Fruit fly (Drosophila melanogaster) whole organism, pupa: ENCODE data around the gene C901.
A peak's percentile ranks its signal among the peaks of the same experiment; 100 is the strongest.

Source experiments
- CG10348 ChIP-seq: fragments of 200-800 bp; sonication (Bioruptor generic); IDR thresholded peaks from 2 replicates; pipeline ENCODE4 v1.3.6; 2022; ENCODE audit warnings: missing biosample characterization, missing genetic modification characterization
- CG12605 ChIP-seq: fragments of 200-800 bp; sonication (Bioruptor generic); IDR thresholded peaks from 2 replicates; pipeline ENCODE4 v1.3.6; 2022; ENCODE audit warnings: missing biosample characterization, missing genetic modification characterization
- CG13204 ChIP-seq: fragments of 200-800 bp; sonication (Bioruptor generic); optimal IDR thresholded peaks from 2 replicates; lab custom pipeline; 2018; ENCODE audit warnings: missing biosample characterization, mild to moderate bottlenecking, missing genetic modification characterization, moderate library complexity
- CG17806 ChIP-seq: fragments of 200-800 bp; sonication (Bioruptor generic); optimal IDR thresholded peaks from 2 replicates; lab custom pipeline; 2018; ENCODE audit warnings: missing biosample characterization, mild to moderate bottlenecking, missing genetic modification characterization, moderate library complexity
- CG32121 ChIP-seq: fragments of 200-800 bp; sonication (Bioruptor generic); IDR thresholded peaks from 2 replicates; pipeline ENCODE4 v1.3.6; 2022; ENCODE audit warnings: missing biosample characterization, missing genetic modification characterization
- CG8159 ChIP-seq: fragments of 200-800 bp; sonication (Bioruptor generic); optimal IDR thresholded peaks from 3 replicates; lab custom pipeline; 2018; ENCODE audit warnings: missing biosample characterization, mild to moderate bottlenecking, missing genetic modification characterization, moderate library complexity
- CG8301 ChIP-seq: fragments of 200-800 bp; sonication (Bioruptor generic); optimal IDR thresholded peaks from 2 replicates; lab custom pipeline; 2018; ENCODE audit warnings: missing biosample characterization, mild to moderate bottlenecking, missing genetic modification characterization
- EcR ChIP-seq: fragments of 200-800 bp; sonication (Bioruptor generic); optimal IDR thresholded peaks from 3 replicates; lab custom pipeline; 2019; ENCODE audit warnings: missing biosample characterization, missing genetic modification characterization, mild to moderate bottlenecking, moderate library complexity, missing genetic modification reagents
- Ets98B ChIP-seq: fragments of 200-800 bp; sonication (Bioruptor generic); IDR thresholded peaks from 2 replicates; pipeline ENCODE4 v1.3.6; 2022; ENCODE audit warnings: missing biosample characterization, missing genetic modification characterization
- Pif1B ChIP-seq: fragments of 200-800 bp; sonication (Bioruptor generic); optimal IDR thresholded peaks from 3 replicates; lab custom pipeline; 2016; ENCODE audit warnings: missing biosample characterization, missing genetic modification characterization
- fd96Ca ChIP-seq: fragments of 200-800 bp; sonication (Bioruptor generic); IDR thresholded peaks from 3 replicates; pipeline ENCODE4 v1.3.6; 2022; ENCODE audit warnings: missing biosample characterization, missing genetic modification characterization
- gl ChIP-seq: fragments of 200-800 bp; sonication (Bioruptor generic); optimal IDR thresholded peaks from 2 replicates; lab custom pipeline; 2018; ENCODE audit warnings: missing biosample characterization, mild to moderate bottlenecking, missing genetic modification characterization
- rn ChIP-seq: fragments of 200-800 bp; sonication (Bioruptor generic); IDR thresholded peaks from 2 replicates; pipeline ENCODE4 v1.3.6; 2022; ENCODE audit warnings: missing biosample characterization, missing genetic modification characterization

- peak; percentile 60; the same call in 1 of the 2 replicates for TF ChIP-seq CG32121
- no peak for TF ChIP-seq Pif1B (GFP tag; lab: Kevin White, UChicago)
- TF ChIP-seq fd96Ca (GFP tag; lab: Robert Waterston, UW) = peak; percentile 44; the same call in 1 of the 3 replicates
- TF ChIP-seq Ets98B (GFP tag; lab: Robert Waterston, UW) = 0 out of 2 replicates have a peak, but pooled peaks have one; percentile 8
- no peak for TF ChIP-seq EcR (GFP tag; lab: Kevin White, UChicago)
- no peak for TF ChIP-seq CG13204
- peak; percentile 24 for TF ChIP-seq CG17806
- TF ChIP-seq CG12605 (GFP tag; lab: Robert Waterston, UW) = no peak
- TF ChIP-seq CG10348 (GFP tag; lab: Robert Waterston, UW) = no peak
- peak; percentile 43 for TF ChIP-seq CG8301 (tag; lab: Kevin White, UChicago)
- TF ChIP-seq rn (GFP tag; lab: Robert Waterston, UW) = no peak
- peak; percentile 14 for TF ChIP-seq CG8159 (tag; lab: Kevin White, UChicago)
- TF ChIP-seq gl (tag; lab: Kevin White, UChicago) = no peak
These were observed 33.2 kb downstream of the C901 start for dm6 chrX:10933776-10934175.
